Fruit fly (Drosophila melanogaster) whole organism, embryonic: ENCODE data around the gene Hex-t2.

Experiments
- Abd-B ChIP-seq: fragments of 200-800 bp; sonication (Bioruptor generic); optimal IDR thresholded peaks from 2 replicates; lab custom pipeline; 2018; ENCODE audit warnings: missing biosample characterization, mild to moderate bottlenecking, missing genetic modification characterization, moderate library complexity
- B-H1 ChIP-seq: fragments of 200-800 bp; sonication (Bioruptor generic); IDR thresholded peaks from 3 replicates; pipeline ENCODE4 v1.3.6; 2022; ENCODE audit warnings: missing biosample characterization, missing genetic modification characterization
- CG10209 ChIP-seq: fragments of 200-800 bp; sonication (Bioruptor generic); optimal IDR thresholded peaks from 3 replicates; lab custom pipeline; 2017; ENCODE audit warnings: missing biosample characterization, mild to moderate bottlenecking, missing genetic modification characterization, missing genetic modification reagents
- CG11093 ChIP-seq: fragments of 200-800 bp; sonication (Bioruptor generic); IDR thresholded peaks from 3 replicates; pipeline ENCODE4 v1.3.6; 2022; ENCODE audit warnings: missing biosample characterization, missing genetic modification characterization
- CG11695 ChIP-seq: fragments of 200-800 bp; sonication (Bioruptor generic); IDR thresholded peaks from 3 replicates; pipeline ENCODE4 v1.3.6; 2022; ENCODE audit warnings: missing biosample characterization, missing genetic modification characterization
- CG11723 ChIP-seq: fragments of 200-800 bp; sonication (Bioruptor generic); optimal IDR thresholded peaks from 2 replicates; lab custom pipeline; 2017; ENCODE audit warnings: missing biosample characterization, mild to moderate bottlenecking, missing genetic modification characterization
- CG12299 ChIP-seq: fragments of 200-800 bp; sonication (Bioruptor generic); optimal IDR thresholded peaks from 2 replicates; lab custom pipeline; 2018; ENCODE audit warnings: missing biosample characterization, mild to moderate bottlenecking, missing genetic modification characterization
- CG1603 ChIP-seq: fragments of 200-800 bp; sonication (Bioruptor generic); optimal IDR thresholded peaks from 2 replicates; lab custom pipeline; 2019; ENCODE audit warnings: missing biosample characterization, mild to moderate bottlenecking, missing genetic modification characterization, moderate library complexity
- CG16779 ChIP-seq: fragments of 200-800 bp; sonication (Bioruptor generic); IDR thresholded peaks from 2 replicates; pipeline ENCODE4 v1.3.6; 2022; ENCODE audit warnings: missing biosample characterization, missing genetic modification characterization
- CG17385 ChIP-seq: fragments of 200-800 bp; sonication (Bioruptor generic); optimal IDR thresholded peaks from 3 replicates; lab custom pipeline; 2018; ENCODE audit warnings: missing biosample characterization, mild to moderate bottlenecking, missing genetic modification characterization
- CG18476 ChIP-seq: fragments of 200-800 bp; sonication (Bioruptor generic); optimal IDR thresholded peaks from 2 replicates; lab custom pipeline; 2016; ENCODE audit warnings: missing biosample characterization, mild to moderate bottlenecking, missing genetic modification characterization
- CG2129 ChIP-seq: fragments of 200-800 bp; sonication (Bioruptor generic); IDR thresholded peaks from 2 replicates; pipeline ENCODE4 v1.3.6; 2022; ENCODE audit warnings: missing biosample characterization, missing genetic modification characterization; ENCODE audit not compliant: partially characterized antibody
- CG30403 ChIP-seq: fragments of 200-800 bp; sonication (Bioruptor generic); optimal IDR thresholded peaks from 3 replicates; lab custom pipeline; 2016; ENCODE audit warnings: missing biosample characterization, missing genetic modification characterization
- CG33557 ChIP-seq: fragments of 200-800 bp; sonication (Bioruptor generic); optimal IDR thresholded peaks from 2 replicates; lab custom pipeline; 2019; ENCODE audit warnings: missing biosample characterization, mild to moderate bottlenecking, missing genetic modification characterization, moderate library complexity
- CG3407 ChIP-seq: fragments of 200-800 bp; sonication (Bioruptor generic); optimal IDR thresholded peaks from 2 replicates; lab custom pipeline; 2018; ENCODE audit warnings: missing biosample characterization, mild to moderate bottlenecking, missing genetic modification characterization
- CG9215 ChIP-seq: fragments of 200-800 bp; sonication (Bioruptor generic); IDR thresholded peaks from 2 replicates; pipeline ENCODE4 v1.3.6; 2022; ENCODE audit warnings: missing biosample characterization, missing genetic modification characterization
- CoRest ChIP-seq: fragments of 200-800 bp; sonication (Bioruptor generic); optimal IDR thresholded peaks from 3 replicates; lab custom pipeline; 2018; ENCODE audit warnings: missing biosample characterization, mild to moderate bottlenecking, missing genetic modification characterization, moderate library complexity
- D ChIP-seq, 2 experiments: fragments of 200-800 bp in 1 of 2; fragments of >200 bp in 1 of 2; sonication (Bioruptor generic) in 1 of 2; optimal IDR thresholded peaks; 2 replicates in 1 of 2; 3 replicates in 1 of 2; lab custom pipeline; 2017; ENCODE audit warnings: mild to moderate bottlenecking in 1 of 2, missing biosample characterization in 1 of 2, missing genetic modification characterization in 1 of 2, missing genetic modification reagents in 1 of 2
- D19B ChIP-seq: fragments of 200-800 bp; sonication (Bioruptor generic); optimal IDR thresholded peaks from 2 replicates; lab custom pipeline; 2017; ENCODE audit warnings: missing biosample characterization, mild to moderate bottlenecking, missing genetic modification characterization
- HHEX ChIP-seq: fragments of 200-800 bp; sonication (Bioruptor generic); optimal IDR thresholded peaks from 3 replicates; lab custom pipeline; 2017; ENCODE audit warnings: missing biosample characterization, mild to moderate bottlenecking, missing genetic modification characterization, missing genetic modification reagents
- MESR4 ChIP-seq: fragments of 200-800 bp; sonication (Bioruptor generic); optimal IDR thresholded peaks from 2 replicates; lab custom pipeline; 2018; ENCODE audit warnings: missing biosample characterization, mild to moderate bottlenecking, missing genetic modification characterization, moderate library complexity
- Nf-YC ChIP-seq: fragments of 200-800 bp; optimal IDR thresholded peaks from 3 replicates; lab custom pipeline; 2019; ENCODE audit warnings: missing biosample characterization, mild to moderate bottlenecking, missing genetic modification characterization, moderate library complexity
- Sox102F ChIP-seq: fragments of 200-800 bp; sonication (Bioruptor generic); optimal IDR thresholded peaks from 2 replicates; lab custom pipeline; 2018; ENCODE audit warnings: missing biosample characterization, mild to moderate bottlenecking, missing genetic modification characterization, moderate library complexity
- Stat92E ChIP-seq, 3 experiments: fragments of >200 bp in 2 of 3; fragments of 200-800 bp in 1 of 3; sonication (Bioruptor generic) in 1 of 3; optimal IDR thresholded peaks; 2 replicates each; lab custom pipeline; 2017 to 2019; ENCODE audit warnings: missing biosample characterization in 3 of 3, missing genetic modification characterization in 3 of 3, mild to moderate bottlenecking in 1 of 3, moderate library complexity in 1 of 3
- Usf ChIP-seq: fragments of 200-800 bp; sonication (Bioruptor generic); optimal IDR thresholded peaks from 2 replicates; lab custom pipeline; 2017; ENCODE audit warnings: missing genotype, missing biosample characterization, missing genetic modification characterization
- ara ChIP-seq: fragments of 200-800 bp; sonication (Bioruptor generic); IDR thresholded peaks from 2 replicates; pipeline ENCODE4 v1.3.6; 2022; ENCODE audit warnings: missing biosample characterization, missing genetic modification characterization
- bbx ChIP-seq: fragments of 200-800 bp; sonication (Bioruptor generic); IDR thresholded peaks from 2 replicates; pipeline ENCODE4 v1.3.6; 2022; ENCODE audit warnings: missing biosample characterization, missing genetic modification characterization; ENCODE audit not compliant: partially characterized antibody
- bowl ChIP-seq: fragments of 200-800 bp; sonication (Bioruptor generic); IDR thresholded peaks from 2 replicates; pipeline ENCODE4 v1.3.6; 2022; ENCODE audit warnings: missing biosample characterization, missing genetic modification characterization
- caup ChIP-seq: fragments of 200-800 bp; sonication (Bioruptor generic); optimal IDR thresholded peaks from 3 replicates; lab custom pipeline; 2017; ENCODE audit warnings: missing biosample characterization, mild to moderate bottlenecking, missing genetic modification characterization, moderate library complexity; ENCODE audit not compliant: severe bottlenecking
- dan ChIP-seq: fragments of 200-800 bp; sonication (Bioruptor generic); IDR thresholded peaks from 2 replicates; pipeline ENCODE4 v1.3.6; 2022; ENCODE audit warnings: missing biosample characterization, missing genetic modification characterization
- dpn ChIP-seq, 2 experiments: fragments of 200-800 bp; sonication (Bioruptor generic); optimal IDR thresholded peaks; 3 replicates each; lab custom pipeline; 2016; ENCODE audit warnings: missing biosample characterization in 2 of 2, missing genetic modification characterization in 2 of 2
- gcm ChIP-seq: fragments of 200-800 bp; sonication (Bioruptor generic); optimal IDR thresholded peaks from 2 replicates; lab custom pipeline; 2019; ENCODE audit warnings: missing biosample characterization, mild to moderate bottlenecking, missing genetic modification characterization, moderate library complexity
- grn ChIP-seq: fragments of 200-800 bp; sonication (Bioruptor generic); optimal IDR thresholded peaks from 3 replicates; lab custom pipeline; 2017; ENCODE audit warnings: missing biosample characterization, missing genetic modification characterization
- hbn ChIP-seq: fragments of 200-800 bp; sonication (Bioruptor generic); IDR thresholded peaks from 2 replicates; pipeline ENCODE4 v1.3.6; 2022; ENCODE audit warnings: missing biosample characterization, missing genetic modification characterization; ENCODE audit not compliant: partially characterized antibody
- kah ChIP-seq: fragments of 200-800 bp; sonication (Bioruptor generic); optimal IDR thresholded peaks from 2 replicates; lab custom pipeline; 2018; ENCODE audit warnings: missing biosample characterization, mild to moderate bottlenecking, missing genetic modification characterization
- lbe ChIP-seq: fragments of 200-800 bp; sonication (Bioruptor generic); optimal IDR thresholded peaks from 2 replicates; lab custom pipeline; 2016; ENCODE audit warnings: missing biosample characterization, mild to moderate bottlenecking, missing genetic modification characterization
- lilli ChIP-seq: fragments of 200-800 bp; sonication (Bioruptor generic); optimal IDR thresholded peaks from 3 replicates; lab custom pipeline; 2016; ENCODE audit warnings: missing biosample characterization, missing genetic modification characterization
- nau ChIP-seq: fragments of 200-800 bp; sonication (Bioruptor generic); optimal IDR thresholded peaks from 3 replicates; lab custom pipeline; 2017; ENCODE audit warnings: missing biosample characterization, mild to moderate bottlenecking, missing genetic modification characterization, missing genetic modification reagents
- org-1 ChIP-seq: fragments of 200-800 bp; sonication (Bioruptor generic); optimal IDR thresholded peaks from 2 replicates; lab custom pipeline; 2017; ENCODE audit warnings: missing biosample characterization, missing genetic modification characterization
- p53 ChIP-seq: fragments of 200-800 bp; sonication (Bioruptor generic); optimal IDR thresholded peaks from 2 replicates; lab custom pipeline; 2016; ENCODE audit warnings: missing biosample characterization, missing genetic modification characterization
- pum ChIP-seq: fragments of 200-800 bp; sonication (Bioruptor generic); optimal IDR thresholded peaks from 2 replicates; lab custom pipeline; 2016; ENCODE audit warnings: missing biosample characterization, missing genetic modification characterization
- run ChIP-seq: fragments of 200-800 bp; sonication (Bioruptor generic); optimal IDR thresholded peaks from 3 replicates; lab custom pipeline; 2018; ENCODE audit warnings: missing biosample characterization, mild to moderate bottlenecking, missing genetic modification characterization
- salm ChIP-seq: fragments of 200-800 bp; sonication (Bioruptor generic); optimal IDR thresholded peaks from 2 replicates; lab custom pipeline; 2018; ENCODE audit warnings: missing biosample characterization, mild to moderate bottlenecking, missing genetic modification characterization
- sr ChIP-seq: fragments of 200-800 bp; sonication (Bioruptor generic); IDR thresholded peaks from 3 replicates; pipeline ENCODE4 v1.3.6; 2022; ENCODE audit warnings: missing biosample characterization, missing genetic modification characterization
- vvl ChIP-seq: fragments of 200-800 bp; sonication (Bioruptor generic); IDR thresholded peaks from 2 replicates; pipeline ENCODE4 v1.3.6; 2022; ENCODE audit warnings: missing biosample characterization, missing genetic modification characterization
- wek ChIP-seq: fragments of 200-800 bp; sonication (Bioruptor generic); optimal IDR thresholded peaks from 3 replicates; lab custom pipeline; 2018; ENCODE audit warnings: missing biosample characterization, mild to moderate bottlenecking, missing genetic modification characterization, moderate library complexity
- yki ChIP-seq: fragments of >200 bp; optimal IDR thresholded peaks from 3 replicates; lab custom pipeline; 2018
- z ChIP-seq: fragments of 200-800 bp; sonication (Bioruptor generic); IDR thresholded peaks from 3 replicates; pipeline ENCODE4 v1.3.6; 2022; ENCODE audit warnings: missing biosample characterization, missing genetic modification characterization
- zfh2 ChIP-seq: fragments of 200-800 bp; sonication (Bioruptor generic); optimal IDR thresholded peaks from 2 replicates; lab custom pipeline; 2016; ENCODE audit warnings: missing biosample characterization, missing genetic modification characterization

The Hex-t2 gene

dm6 chr3R:26443875-26444511 lies 6.5 kb upstream of the Hex-t2 start:
- TF ChIP-seq CG9215 (GFP tag; lab: Robert Waterston, UW) (0 out of 2 replicates have a peak, but pooled peaks have one; percentile 16), D19B (GFP tag; lab: Kevin White, UChicago) (no peak), CG3407 (GFP tag; lab: Kevin White, UChicago) (peak; percentile 27), bowl (GFP tag; lab: Robert Waterston, UW) (no peak), sr (peak; percentile 95), yki (lab: Kevin White, UChicago) (no peak), Stat92E (GFP tag; optimal IDR thresholded peaks at IDR 0.05; lab: Kevin White, UChicago) (peak in 1 of 3 experiments; percentile 20), p53 (GFP tag; lab: Kevin White, UChicago) (no peak), D (optimal IDR thresholded peaks at IDR 0.05; lab: Kevin White, UChicago) (no peak), D (GFP tag; optimal IDR thresholded peaks at IDR 0.05; lab: Kevin White, UChicago) (peak; percentile 77), CG10209 (GFP tag; lab: Kevin White, UChicago) (peak; percentile 39), CG1603 (tag; lab: Kevin White, UChicago) (peak; percentile 6), CG12299 (tag; lab: Kevin White, UChicago) (peak; percentile 30), lbe (GFP tag; lab: Kevin White, UChicago) (no peak), run (tag; lab: Kevin White, UChicago) (peak; percentile 49), dan (GFP tag; lab: Robert Waterston, UW) (no peak), bbx (GFP tag; lab: Robert Waterston, UW) (no peak), salm (no peak), CG33557 (GFP tag; lab: Kevin White, UChicago) (no peak), CG11695 (GFP tag; lab: Robert Waterston, UW) (peak; percentile 50; the same call in 2 of the 3 replicates), CG17385 (GFP tag; lab: Kevin White, UChicago) (peak; percentile 18), dpn (GFP tag; optimal IDR thresholded peaks at IDR 0.05; lab: Kevin White, UChicago) (peak in 1 of 2 experiments; percentile 17), hbn (GFP tag; lab: Robert Waterston, UW) (no peak), Sox102F (peak; percentile 63), pum (GFP tag; lab: Kevin White, UChicago) (peak; percentile 15), org-1 (peak; percentile 46), lilli (no peak), kah (GFP tag; lab: Kevin White, UChicago) (peak; percentile 24), MESR4 (no peak), CG2129 (GFP tag; lab: Robert Waterston, UW) (no peak), ara (GFP tag; lab: Robert Waterston, UW) (no peak; the same call in 1 of the 2 replicates), grn (GFP tag; lab: Kevin White, UChicago) (no peak), CoRest (tag; lab: Kevin White, UChicago) (peak; percentile 49), CG11723 (GFP tag; lab: Kevin White, UChicago) (peak; percentile 52), Abd-B (GFP tag; lab: Kevin White, UChicago) (peak; percentile 56), B-H1 (GFP tag; lab: Robert Waterston, UW) (no peak), Nf-YC (tag; lab: Kevin White, UChicago) (no peak), CG18476 (GFP tag; lab: Kevin White, UChicago) (peak; percentile 35), gcm (GFP tag; lab: Kevin White, UChicago) (no peak), vvl (GFP tag; lab: Robert Waterston, UW) (peak; percentile 37; the same call in 1 of the 2 replicates), caup (GFP tag; lab: Kevin White, UChicago) (no peak), Usf (no peak), CG11093 (GFP tag; lab: Robert Waterston, UW) (peak; percentile 39; the same call in 1 of the 3 replicates), HHEX (GFP tag; lab: Kevin White, UChicago) (peak; percentile 40), z (no peak), CG16779 (GFP tag; lab: Robert Waterston, UW) (no peak), wek (GFP tag; lab: Kevin White, UChicago) (no peak), zfh2 (no peak), nau (peak; percentile 45), CG30403 (peak; percentile 75)
